Fruit fly (Drosophila melanogaster) whole organism, pupa: Measurements from ENCODE around the gene CG18404.
A peak's percentile ranks its signal among the peaks of the same experiment; 100 is the strongest.

Experiments used
- CG17806 ChIP-seq: fragments of 200-800 bp; sonication (Bioruptor generic); optimal IDR thresholded peaks from 2 replicates; lab custom pipeline; 2018; ENCODE audit warnings: missing biosample characterization, mild to moderate bottlenecking, missing genetic modification characterization, moderate library complexity
- Ets98B ChIP-seq: fragments of 200-800 bp; sonication (Bioruptor generic); IDR thresholded peaks from 2 replicates; pipeline ENCODE4 v1.3.6; 2022; ENCODE audit warnings: missing biosample characterization, missing genetic modification characterization

DNA sequence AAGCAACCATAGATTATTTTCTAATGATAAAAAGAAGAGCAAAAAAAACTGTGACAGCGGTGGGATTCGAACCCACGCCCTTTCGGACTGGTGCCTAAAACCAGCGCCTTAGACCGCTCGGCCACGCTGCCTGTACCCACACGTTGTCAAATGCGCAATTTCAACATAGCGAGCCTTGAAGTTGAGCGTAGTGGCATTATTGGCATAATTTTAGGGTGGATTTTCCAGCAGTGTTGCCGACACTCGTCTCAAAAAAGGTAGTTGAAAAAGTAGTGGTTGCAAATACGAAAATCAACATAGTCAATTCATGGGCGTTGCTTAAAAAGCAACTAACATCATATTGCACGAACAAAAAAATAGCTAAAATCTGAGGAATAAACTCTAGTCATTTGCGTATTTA, 4.4 kb upstream of the CG18404 start:
- TF ChIP-seq Ets98B (peak; percentile 22; the same call in 1 of the 2 replicates), CG17806 (tag; lab: Kevin White, UChicago) (no peak)
